Fruit fly (Drosophila melanogaster) whole organism, adult: ENCODE results near the gene SmydA-2.

ENCODE experiments used
- CG14711 ChIP-seq: fragments of 200-800 bp; sonication (Bioruptor generic); optimal IDR thresholded peaks from 2 replicates; lab custom pipeline; 2018; ENCODE audit warnings: missing biosample characterization, mild to moderate bottlenecking, missing genetic modification characterization, moderate library complexity
- CG1620 ChIP-seq: fragments of 200-800 bp; sonication (Bioruptor generic); optimal IDR thresholded peaks from 2 replicates; lab custom pipeline; 2016; ENCODE audit warnings: missing biosample characterization, missing genetic modification characterization
- CG33017 ChIP-seq: fragments of 200-800 bp; sonication (Bioruptor generic); optimal IDR thresholded peaks from 2 replicates; lab custom pipeline; 2018; ENCODE audit warnings: missing biosample characterization, mild to moderate bottlenecking, missing genetic modification characterization, moderate library complexity
- CG5204 ChIP-seq: fragments of 200-800 bp; sonication (Bioruptor generic); optimal IDR thresholded peaks from 2 replicates; lab custom pipeline; 2016; ENCODE audit warnings: missing biosample characterization, missing genetic modification characterization
- CG7045 ChIP-seq: fragments of 200-800 bp; sonication (Bioruptor generic); optimal IDR thresholded peaks from 2 replicates; lab custom pipeline; 2017; ENCODE audit warnings: missing biosample characterization, mild to moderate bottlenecking, missing genetic modification characterization
- Crg-1 ChIP-seq: fragments of 200-800 bp; sonication (Bioruptor generic); optimal IDR thresholded peaks from 2 replicates; lab custom pipeline; 2016; ENCODE audit warnings: missing biosample characterization, missing genetic modification characterization
- Hr96 ChIP-seq: fragments of 200-800 bp; sonication (Bioruptor generic); optimal IDR thresholded peaks from 2 replicates; lab custom pipeline; 2016; ENCODE audit warnings: missing biosample characterization, missing genetic modification characterization
- Mnt ChIP-seq: fragments of 200-800 bp; sonication (Bioruptor generic); optimal IDR thresholded peaks from 2 replicates; lab custom pipeline; 2016; ENCODE audit warnings: missing biosample characterization, mild to moderate bottlenecking, missing genetic modification characterization
- cic ChIP-seq: fragments of 200-800 bp; sonication (Bioruptor generic); optimal IDR thresholded peaks from 2 replicates; lab custom pipeline; 2017; ENCODE audit warnings: missing biosample characterization, mild to moderate bottlenecking, missing genetic modification characterization, moderate library complexity
- kay ChIP-seq: fragments of 200-800 bp; sonication (Bioruptor generic); peaks from one replicate; lab custom pipeline; 2016; ENCODE audit warnings: missing biosample characterization, missing genetic modification characterization, borderline replicate concordance
- ovo ChIP-seq: fragments of 200-800 bp; sonication (Bioruptor generic); optimal IDR thresholded peaks from 2 replicates; lab custom pipeline; 2016; ENCODE audit warnings: missing biosample characterization, missing genetic modification characterization
- toe ChIP-seq: fragments of 200-800 bp; sonication (Bioruptor generic); optimal IDR thresholded peaks from 2 replicates; lab custom pipeline; 2016; ENCODE audit warnings: missing biosample characterization, missing genetic modification characterization

- TF ChIP-seq CG33017 (tag; lab: Kevin White, UChicago) = no peak
- TF ChIP-seq CG7045 (GFP tag; lab: Kevin White, UChicago) = no peak
- TF ChIP-seq CG5204 = no peak
- TF ChIP-seq cic (GFP tag; lab: Kevin White, UChicago) = no peak
- TF ChIP-seq kay (GFP tag; lab: Kevin White, UChicago) = no peak
- TF ChIP-seq Hr96 (GFP tag; lab: Kevin White, UChicago) = no peak
- TF ChIP-seq CG1620 = no peak
- no peak for TF ChIP-seq toe
- no peak for TF ChIP-seq CG14711 (tag; lab: Kevin White, UChicago)
- no peak for TF ChIP-seq ovo (GFP tag; lab: Kevin White, UChicago)
- no peak for TF ChIP-seq Mnt (GFP tag; lab: Kevin White, UChicago)
- no peak for TF ChIP-seq Crg-1 (GFP tag; lab: Kevin White, UChicago)
These were observed 10.2 kb upstream of the SmydA-2 start for dm6 chr3L:19013086-19013752.
